Worm (Caenorhabditis elegans) whole organism, L1 larva: Measurements from ENCODE around the gene T05H4.11.

ENCODE experiments used
- C04F5.9 ChIP-seq: sonication (generic microtip); optimal IDR thresholded peaks from 2 replicates; lab custom pipeline; 2016; ENCODE audit warnings: missing genetic modification characterization, missing compliant biosample characterization
- aly-2 ChIP-seq: fragments of 150-350 bp; optimal IDR thresholded peaks from 2 replicates; lab custom pipeline; 2014; ENCODE audit warnings: missing biosample characterization, missing genetic modification characterization
- ama-1 ChIP-seq: fragments of 150-350 bp; optimal IDR thresholded peaks from 2 replicates; lab custom pipeline; 2014
- ceh-63 ChIP-seq: fragments of 200-800 bp; sonication (Bioruptor generic); optimal IDR thresholded peaks from 2 replicates; lab custom pipeline; 2018; ENCODE audit warnings: mild to moderate bottlenecking, missing genetic modification characterization, missing compliant biosample characterization
- egl-27 ChIP-seq, 2 experiments: fragments of 150-350 bp in 1 of 2; sonication (generic microtip); optimal IDR thresholded peaks; 3 replicates each; lab custom pipeline; 2017 to 2018; ENCODE audit warnings: missing biosample characterization in 2 of 2, missing genetic modification characterization in 2 of 2, missing genetic modification reagents in 2 of 2
- elt-3 ChIP-seq, 6 experiments: fragments of 150-350 bp in 1 of 6; sonication (generic microtip); optimal IDR thresholded peaks; 2 replicates each; lab custom pipeline; 2017 to 2018; ENCODE audit warnings: missing biosample characterization in 6 of 6, missing genetic modification characterization in 6 of 6, inconsistent platforms in 1 of 6
- fkh-10 ChIP-seq: sonication (generic microtip); optimal IDR thresholded peaks from 2 replicates; lab custom pipeline; 2017; ENCODE audit warnings: missing biosample characterization, missing genetic modification reagents, missing genetic modification characterization
- fkh-4 ChIP-seq: sonication (generic microtip); optimal IDR thresholded peaks from 2 replicates; lab custom pipeline; 2016; ENCODE audit warnings: missing compliant biosample characterization, missing genetic modification characterization, borderline replicate concordance
- fos-1 ChIP-seq: fragments of 150-350 bp; optimal IDR thresholded peaks from 2 replicates; lab custom pipeline; 2014; ENCODE audit warnings: missing biosample characterization, missing genetic modification characterization
- nhr-71 ChIP-seq: sonication (generic microtip); optimal IDR thresholded peaks from 2 replicates; lab custom pipeline; 2016; ENCODE audit warnings: mild to moderate bottlenecking, missing genetic modification characterization, moderate library complexity, missing compliant biosample characterization
- unc-62 ChIP-seq: fragments of 150-350 bp; optimal IDR thresholded peaks from 2 replicates; lab custom pipeline; 2014; ENCODE audit warnings: missing biosample characterization, missing genetic modification reagents, missing genetic modification characterization
- vab-15 ChIP-seq: sonication (generic microtip); optimal IDR thresholded peaks from 2 replicates; lab custom pipeline; 2017; ENCODE audit warnings: missing genotype, mild to moderate bottlenecking, missing genetic modification characterization, missing compliant biosample characterization
- ztf-11 ChIP-seq, 2 experiments: sonication (generic microtip); optimal IDR thresholded peaks; 2 replicates each; lab custom pipeline; 2016 to 2017; ENCODE audit warnings: missing genetic modification characterization in 2 of 2, missing biosample characterization in 1 of 2, missing compliant biosample characterization in 1 of 2
- ztf-4 ChIP-seq: fragments of 150-350 bp; optimal IDR thresholded peaks from 2 replicates; lab custom pipeline; 2014; ENCODE audit warnings: missing biosample characterization, missing genetic modification characterization

DNA sequence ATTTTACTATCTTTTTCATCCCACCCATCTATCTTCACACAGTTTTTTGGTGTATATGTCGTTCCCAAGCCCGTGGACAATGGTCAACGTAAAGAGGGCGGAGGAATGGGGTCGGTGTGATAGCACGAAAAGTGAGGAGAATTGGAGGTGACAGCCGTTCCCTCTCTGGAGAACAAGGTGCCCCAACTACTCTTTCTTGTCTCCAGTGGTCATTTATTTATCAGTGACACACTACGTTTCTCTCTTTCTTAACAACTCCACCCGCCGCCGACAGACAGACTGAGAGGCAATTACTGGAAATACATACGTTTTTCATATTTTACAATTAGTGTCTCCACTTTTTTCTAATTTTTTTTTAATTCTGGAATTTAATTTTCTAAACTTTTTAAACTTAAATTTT lies 30.8 kb upstream of the T05H4.11 start:
- TF ChIP-seq egl-27 (tag; optimal IDR thresholded peaks at IDR 0.05; lab: Kevin White, UChicago), result no peak
- TF ChIP-seq fkh-4, result no peak
- TF ChIP-seq ztf-4 (tag; lab: Kevin White, UChicago), result no peak
- no peak for TF ChIP-seq fkh-10
- TF ChIP-seq ceh-63, result no peak
- no peak for TF ChIP-seq unc-62 (GFP tag; lab: Kevin White, UChicago)
- TF ChIP-seq fos-1 (tag; lab: Kevin White, UChicago), result no peak
- TF ChIP-seq elt-3 (tag; optimal IDR thresholded peaks at IDR 0.05; lab: Kevin White, UChicago), result no peak
- TF ChIP-seq C04F5.9 (tag; lab: Kevin White, UChicago), result no peak
- TF ChIP-seq vab-15, result no peak
- TF ChIP-seq ztf-11 (tag; optimal IDR thresholded peaks at IDR 0.05; lab: Kevin White, UChicago), result no peak
- TF ChIP-seq aly-2, result no peak
- no peak for TF ChIP-seq nhr-71 (tag; lab: Kevin White, UChicago)
- TF ChIP-seq ama-1 (lab: Kevin White, UChicago), result no peak
